Worm (Caenorhabditis elegans): ENCODE data around the gene Y105C5B.18.

The Y105C5B.18 gene

ce11 chrIV:15929831-15930230, 34.6 kb upstream of the Y105C5B.18 start:
- TF ChIP-seq sem-4 (tag; optimal IDR thresholded peaks at IDR 0.05), result no peak
- no peak for TF ChIP-seq sma-9 (GFP tag; optimal IDR thresholded peaks at IDR 0.05)
- TF ChIP-seq sma-9 (tag; optimal IDR thresholded peaks at IDR 0.05), result no peak
- peak; percentile 90 for TF ChIP-seq crh-2 (tag; optimal IDR thresholded peaks at IDR 0.05)
- no peak for TF ChIP-seq nhr-23 (tag; optimal IDR thresholded peaks at IDR 0.05)
- no peak for TF ChIP-seq nhr-25 (tag; optimal IDR thresholded peaks at IDR 0.05)
- TF ChIP-seq mdl-1 (tag; optimal IDR thresholded peaks at IDR 0.05), result no peak
- TF ChIP-seq elt-3 (tag; optimal IDR thresholded peaks at IDR 0.05), result no peak
- TF ChIP-seq zag-1 (tag; optimal IDR thresholded peaks at IDR 0.05), result no peak
- no peak for TF ChIP-seq sma-3 (GFP tag; optimal IDR thresholded peaks at IDR 0.05)
- TF ChIP-seq lin-13 (GFP tag; optimal IDR thresholded peaks at IDR 0.05), result no peak
- TF ChIP-seq ztf-1 (GFP tag; conservative IDR thresholded peaks at IDR 0.05), result no peak
- no peak for TF ChIP-seq unc-62 (GFP tag; optimal IDR thresholded peaks at IDR 0.05)
- no peak for TF ChIP-seq nhr-6 (tag; optimal IDR thresholded peaks at IDR 0.05)
- peak; percentile 27 for TF ChIP-seq skn-1 (tag; optimal IDR thresholded peaks at IDR 0.05)
- no peak for TF ChIP-seq alr-1 (tag; optimal IDR thresholded peaks at IDR 0.05)
- no peak for TF ChIP-seq unc-39 (tag; optimal IDR thresholded peaks at IDR 0.05)
- TF ChIP-seq ceh-82 (tag; optimal IDR thresholded peaks at IDR 0.05), result no peak
- TF ChIP-seq snpc-4 (tag; optimal IDR thresholded peaks at IDR 0.05), result no peak
- TF ChIP-seq nhr-129 (tag; optimal IDR thresholded peaks at IDR 0.05), result no peak
- TF ChIP-seq fos-1 (tag; optimal IDR thresholded peaks at IDR 0.05), result peak; percentile 82
- TF ChIP-seq mab-5 (tag; optimal IDR thresholded peaks at IDR 0.05), result no peak
- TF ChIP-seq R02D3.7 (tag; optimal IDR thresholded peaks at IDR 0.05), result no peak
- no peak for TF ChIP-seq nhr-237 (tag; optimal IDR thresholded peaks at IDR 0.05)
- no peak for TF ChIP-seq nhr-10 (tag; optimal IDR thresholded peaks at IDR 0.05)
- TF ChIP-seq nhr-77 (tag; optimal IDR thresholded peaks at IDR 0.05), result no peak
- TF ChIP-seq nhr-11 (tag; optimal IDR thresholded peaks at IDR 0.05), result no peak
- TF ChIP-seq F13H6.1 (tag; optimal IDR thresholded peaks at IDR 0.05), result no peak
- TF ChIP-seq nhr-12 (tag; optimal IDR thresholded peaks at IDR 0.05), result no peak
- TF ChIP-seq dmd-4 (tag; optimal IDR thresholded peaks at IDR 0.05), result no peak
- no peak for TF ChIP-seq ztf-4 (tag; optimal IDR thresholded peaks at IDR 0.05)
- TF ChIP-seq Y55F3AM.14 (GFP tag; optimal IDR thresholded peaks at IDR 0.05), result no peak
- TF ChIP-seq gmeb-1 (tag; optimal IDR thresholded peaks at IDR 0.05), result peak; percentile 39
- TF ChIP-seq ZK546.5 (tag; optimal IDR thresholded peaks at IDR 0.05), result no peak
- no peak for TF ChIP-seq ceh-16 (tag; optimal IDR thresholded peaks at IDR 0.05)

ce11 chrIV:15930281-15930680, 34.1 kb upstream of the Y105C5B.18 start, which contains the start of gene Y105C5B.9:
TSS of gene Y105C5B.9 (plus strand) at chrIV:15930581.
- TF ChIP-seq nhr-10 (tag; optimal IDR thresholded peaks at IDR 0.05), result no peak
- no peak for TF ChIP-seq mab-5 (tag; optimal IDR thresholded peaks at IDR 0.05)
- no peak for TF ChIP-seq snpc-4 (tag; optimal IDR thresholded peaks at IDR 0.05)
- no peak for TF ChIP-seq nhr-129 (tag; optimal IDR thresholded peaks at IDR 0.05)
- no peak for TF ChIP-seq F13H6.1 (tag; optimal IDR thresholded peaks at IDR 0.05)
- no peak for TF ChIP-seq egl-27 (tag; optimal IDR thresholded peaks at IDR 0.05)
- TF ChIP-seq lin-13 (GFP tag; optimal IDR thresholded peaks at IDR 0.05), result no peak
- no peak for TF ChIP-seq alr-1 (tag; optimal IDR thresholded peaks at IDR 0.05)
- no peak for TF ChIP-seq nhr-77 (tag; optimal IDR thresholded peaks at IDR 0.05)
- TF ChIP-seq C34F6.9 (tag; optimal IDR thresholded peaks at IDR 0.05), result no peak
- TF ChIP-seq zag-1 (tag; optimal IDR thresholded peaks at IDR 0.05), result no peak
- TF ChIP-seq aly-2 (tag; optimal IDR thresholded peaks at IDR 0.05), result no peak
- TF ChIP-seq unc-39 (tag; optimal IDR thresholded peaks at IDR 0.05), result no peak

- TF ChIP-seq nhr-129 (tag; optimal IDR thresholded peaks at IDR 0.05), result no peak
- TF ChIP-seq zag-1 (tag; optimal IDR thresholded peaks at IDR 0.05), result no peak
- TF ChIP-seq lin-39 (tag; optimal IDR thresholded peaks at IDR 0.05), result no peak
- TF ChIP-seq sma-9 (GFP tag; optimal IDR thresholded peaks at IDR 0.05), result no peak
- no peak for TF ChIP-seq sma-9 (tag; optimal IDR thresholded peaks at IDR 0.05)
- TF ChIP-seq lin-11 (tag; optimal IDR thresholded peaks at IDR 0.05), result no peak
- no peak for TF ChIP-seq ZK546.5 (tag; optimal IDR thresholded peaks at IDR 0.05)
- no peak for TF ChIP-seq nhr-10 (tag; optimal IDR thresholded peaks at IDR 0.05)
- TF ChIP-seq mab-5 (tag; optimal IDR thresholded peaks at IDR 0.05), result no peak
- TF ChIP-seq sem-4 (tag; optimal IDR thresholded peaks at IDR 0.05), result no peak
- TF ChIP-seq F13H6.1 (tag; optimal IDR thresholded peaks at IDR 0.05), result no peak
- TF ChIP-seq R02D3.7 (tag; optimal IDR thresholded peaks at IDR 0.05), result no peak
- no peak for TF ChIP-seq gmeb-1 (tag; optimal IDR thresholded peaks at IDR 0.05)
- TF ChIP-seq nhr-12 (tag; optimal IDR thresholded peaks at IDR 0.05), result no peak
- no peak for TF ChIP-seq unc-55 (GFP tag; optimal IDR thresholded peaks at IDR 0.05)
- no peak for TF ChIP-seq nhr-23 (tag; optimal IDR thresholded peaks at IDR 0.05)
- TF ChIP-seq mbf-1 (tag; optimal IDR thresholded peaks at IDR 0.05), result no peak
These were observed 33.7 kb upstream of the Y105C5B.18 start for ce11 chrIV:15930694-15931093.
